Fruit fly (Drosophila melanogaster) whole organism, wandering third instar larva: ENCODE data around the gene CG33332.

Experiments used
- Abd-B ChIP-seq: fragments of >200 bp; optimal IDR thresholded peaks from 2 replicates; lab custom pipeline; 2017; ENCODE audit warnings: missing biosample characterization, missing genetic modification characterization
- CG32264 ChIP-seq: fragments of 200-800 bp; sonication (Bioruptor generic); optimal IDR thresholded peaks from 2 replicates; lab custom pipeline; 2016; ENCODE audit warnings: missing biosample characterization, missing genetic modification characterization
- CG9705 ChIP-seq: fragments of 200-800 bp; sonication (Bioruptor generic); optimal IDR thresholded peaks from 2 replicates; lab custom pipeline; 2018; ENCODE audit warnings: missing biosample characterization, mild to moderate bottlenecking, missing genetic modification characterization
- CrebA ChIP-seq: fragments of 200-800 bp; sonication (Bioruptor generic); optimal IDR thresholded peaks from 2 replicates; lab custom pipeline; 2016; ENCODE audit warnings: missing biosample characterization, mild to moderate bottlenecking, missing genetic modification characterization, borderline replicate concordance
- Dfd ChIP-seq: fragments of >200 bp; optimal IDR thresholded peaks from 2 replicates; lab custom pipeline; 2017; ENCODE audit warnings: missing biosample characterization, missing genetic modification characterization
- Dif ChIP-seq: fragments of 200-275, 200-300 bp; sonication (Bioruptor generic); optimal IDR thresholded peaks from 2 replicates; lab custom pipeline; 2018; ENCODE audit warnings: missing biosample characterization, missing genetic modification characterization; ENCODE audit not compliant: partially characterized antibody
- GATAd ChIP-seq: sonication (Bioruptor generic); optimal IDR thresholded peaks from 2 replicates; lab custom pipeline; 2016; ENCODE audit warnings: missing biosample characterization, missing genetic modification characterization
- HLH106 ChIP-seq: fragments of 200-800 bp; optimal IDR thresholded peaks from 3 replicates; lab custom pipeline; 2019; ENCODE audit warnings: missing biosample characterization, mild to moderate bottlenecking, missing genetic modification characterization, moderate library complexity
- Hnf4 ChIP-seq: fragments of 200-800 bp; sonication (Bioruptor generic); optimal IDR thresholded peaks from 2 replicates; lab custom pipeline; 2016; ENCODE audit warnings: missing biosample characterization, mild to moderate bottlenecking, missing genetic modification characterization
- Hr78 ChIP-seq: fragments of >200 bp; optimal IDR thresholded peaks from 2 replicates; lab custom pipeline; 2017; ENCODE audit warnings: missing biosample characterization, missing genetic modification characterization
- Hr83 ChIP-seq: fragments of 200-300 bp; sonication (Bioruptor generic); optimal IDR thresholded peaks from 2 replicates; lab custom pipeline; 2016; ENCODE audit warnings: missing biosample characterization, mild to moderate bottlenecking, missing genetic modification characterization, moderate library complexity; ENCODE audit not compliant: poor library complexity, severe bottlenecking
- Jra ChIP-seq: sonication (Bioruptor generic); optimal IDR thresholded peaks from 2 replicates; lab custom pipeline; 2016; ENCODE audit warnings: missing biosample characterization, missing genetic modification characterization
- Mio ChIP-seq: sonication (Bioruptor generic); optimal IDR thresholded peaks from 2 replicates; lab custom pipeline; 2016; ENCODE audit warnings: missing biosample characterization, missing genetic modification characterization
- Myc ChIP-seq: fragments of >200 bp; optimal IDR thresholded peaks from 2 replicates; lab custom pipeline; 2017
- OdsH ChIP-seq: fragments of 200-800 bp; sonication (Bioruptor generic); optimal IDR thresholded peaks from 2 replicates; lab custom pipeline; 2016; ENCODE audit warnings: missing biosample characterization, mild to moderate bottlenecking, missing genetic modification characterization
- Rel ChIP-seq, 2 experiments: fragments of 200-800 bp; sonication (Bioruptor generic) in 1 of 2; optimal IDR thresholded peaks; 2 replicates in 1 of 2; 3 replicates in 1 of 2; lab custom pipeline; 2016 to 2019; ENCODE audit warnings: mild to moderate bottlenecking in 2 of 2, missing biosample characterization in 2 of 2, missing genetic modification characterization in 2 of 2, moderate library complexity in 1 of 2
- Sp1 ChIP-seq: fragments of 200-800 bp; sonication (Bioruptor generic); optimal IDR thresholded peaks from 3 replicates; lab custom pipeline; 2019; ENCODE audit warnings: missing biosample characterization, mild to moderate bottlenecking, missing genetic modification characterization, moderate library complexity
- Vsx2 ChIP-seq: fragments of 200-300, 225-300 bp; sonication (Bioruptor generic); optimal IDR thresholded peaks from 2 replicates; lab custom pipeline; 2018; ENCODE audit warnings: missing biosample characterization, missing genetic modification characterization; ENCODE audit not compliant: partially characterized antibody
- br ChIP-seq: fragments of 200-800 bp; sonication (Bioruptor generic); optimal IDR thresholded peaks from 2 replicates; lab custom pipeline; 2016; ENCODE audit warnings: missing biosample characterization, missing genetic modification characterization
- brk ChIP-seq: fragments of 200-800 bp; sonication (Bioruptor generic); optimal IDR thresholded peaks from 2 replicates; lab custom pipeline; 2016; ENCODE audit warnings: missing biosample characterization, mild to moderate bottlenecking, missing genetic modification characterization
- dl ChIP-seq, 2 experiments: fragments of 175-275, 200-275 bp in 1 of 2; fragments of 200-275 bp in 1 of 2; sonication (Bioruptor generic); optimal IDR thresholded peaks; lab custom pipeline; 2018; ENCODE audit warnings: mild to moderate bottlenecking in 2 of 2, missing biosample characterization in 2 of 2, missing genetic modification characterization in 2 of 2, moderate library complexity in 2 of 2; ENCODE audit not compliant: partially characterized antibody in 2 of 2, insufficient read depth in 1 of 2
- dmrt93B ChIP-seq: fragments of 200-800 bp; sonication (Bioruptor generic); optimal IDR thresholded peaks from 2 replicates; lab custom pipeline; 2018; ENCODE audit warnings: missing biosample characterization, mild to moderate bottlenecking, missing genetic modification characterization
- dsf ChIP-seq: sonication (Bioruptor generic); optimal IDR thresholded peaks from 2 replicates; lab custom pipeline; 2016; ENCODE audit warnings: missing biosample characterization, missing genetic modification characterization, borderline replicate concordance
- ey ChIP-seq: fragments of 200-800 bp; sonication (Bioruptor generic); optimal IDR thresholded peaks from 2 replicates; lab custom pipeline; 2016; ENCODE audit warnings: missing biosample characterization, missing genetic modification characterization
- foxo ChIP-seq, 2 experiments: fragments of 200-800 bp; sonication (Bioruptor generic); optimal IDR thresholded peaks; 2 replicates in 1 of 2; 3 replicates in 1 of 2; lab custom pipeline; 2016 to 2017; ENCODE audit warnings: missing biosample characterization in 2 of 2, missing genetic modification characterization in 2 of 2
- fru ChIP-seq: fragments of 200-800 bp; sonication (Bioruptor generic); optimal IDR thresholded peaks from 3 replicates; lab custom pipeline; 2016; ENCODE audit warnings: missing biosample characterization, mild to moderate bottlenecking, missing genetic modification characterization
- h ChIP-seq: fragments of 200-800 bp; sonication (Bioruptor generic); optimal IDR thresholded peaks from 3 replicates; lab custom pipeline; 2016; ENCODE audit warnings: missing biosample characterization, mild to moderate bottlenecking, missing genetic modification characterization
- jim ChIP-seq: fragments of 175-275, 200-325 bp; sonication (Bioruptor generic); optimal IDR thresholded peaks from 2 replicates; lab custom pipeline; 2016; ENCODE audit warnings: missing biosample characterization, mild to moderate bottlenecking, missing genetic modification characterization
- lola ChIP-seq: fragments of >200 bp; optimal IDR thresholded peaks from 2 replicates; lab custom pipeline; 2017; ENCODE audit warnings: missing biosample characterization, missing genetic modification characterization
- psq ChIP-seq: fragments of 200-800 bp; sonication (Bioruptor generic); optimal IDR thresholded peaks from 3 replicates; lab custom pipeline; 2017; ENCODE audit warnings: missing biosample characterization, mild to moderate bottlenecking, missing genetic modification characterization, moderate library complexity
- rgr ChIP-seq: fragments of 200-800 bp; sonication (Bioruptor generic); optimal IDR thresholded peaks from 3 replicates; lab custom pipeline; 2016; ENCODE audit warnings: missing biosample characterization, mild to moderate bottlenecking, missing genetic modification characterization
- sage ChIP-seq: fragments of 200-800 bp; sonication (Bioruptor generic); optimal IDR thresholded peaks from 2 replicates; lab custom pipeline; 2016; ENCODE audit warnings: missing biosample characterization, mild to moderate bottlenecking, missing genetic modification characterization
- sv ChIP-seq: fragments of 200-800 bp; sonication (Bioruptor generic); optimal IDR thresholded peaks from 3 replicates; lab custom pipeline; 2016; ENCODE audit warnings: missing biosample characterization, missing genetic modification characterization
- tai ChIP-seq: sonication (Bioruptor generic); optimal IDR thresholded peaks from 2 replicates; lab custom pipeline; 2016; ENCODE audit warnings: missing biosample characterization, missing genetic modification characterization
- usp ChIP-seq: fragments of >200 bp; optimal IDR thresholded peaks from 2 replicates; lab custom pipeline; 2017; ENCODE audit warnings: missing biosample characterization, missing genetic modification characterization

The CG33332 gene

dm6 chr3R:14886011-14886534, at the start of gene CG33332, which contains the start of the genes Rrp6 and CG33331:
TSS of gene CG33332 (plus strand) at chr3R:14886456.
TSS of gene Rrp6 (minus strand) at chr3R:14886246.
TSS of gene CG33331 (plus strand) at chr3R:14886456.
- TF ChIP-seq GATAd (GFP tag; lab: Kevin White, UChicago) (peak; percentile 20), sage (GFP tag; lab: Kevin White, UChicago) (no peak), Abd-B (GFP tag; lab: Kevin White, UChicago) (no peak), CG32264 (no peak), Myc (lab: Kevin White, UChicago) (peak; percentile 79), h (GFP tag; lab: Kevin White, UChicago) (peak; percentile 77), Jra (GFP tag; lab: Kevin White, UChicago) (no peak), usp (GFP tag; lab: Kevin White, UChicago) (no peak), Mio (GFP tag; lab: Kevin White, UChicago) (no peak), dsf (GFP tag; lab: Kevin White, UChicago) (no peak), Hr78 (GFP tag; lab: Kevin White, UChicago) (no peak), Dif (GFP tag; lab: Kevin White, UChicago) (no peak), foxo (GFP tag; optimal IDR thresholded peaks at IDR 0.05; lab: Kevin White, UChicago) (peak in 1 of 2 experiments; percentile 86), Vsx2 (no peak), HLH106 (peak; percentile 79), OdsH (GFP tag; lab: Kevin White, UChicago) (peak; percentile 70), CG9705 (GFP tag; lab: Kevin White, UChicago) (peak; percentile 52), dl (GFP tag; optimal IDR thresholded peaks at IDR 0.05; lab: Kevin White, UChicago; ENCODE audit: insufficient read depth in 1 of 2, partially characterized antibody in 2 of 2) (no peak), jim (GFP tag; lab: Kevin White, UChicago) (no peak), Hr83 (peak; percentile 86), Sp1 (GFP tag; lab: Kevin White, UChicago) (peak; percentile 71), lola (GFP tag; lab: Kevin White, UChicago) (no peak), psq (GFP tag; lab: Kevin White, UChicago) (peak; percentile 72), ey (GFP tag; lab: Kevin White, UChicago) (peak; percentile 66), tai (GFP tag; lab: Kevin White, UChicago) (no peak), rgr (GFP tag; lab: Kevin White, UChicago) (peak; percentile 85), Rel (GFP tag; optimal IDR thresholded peaks at IDR 0.05; lab: Kevin White, UChicago) (no peak), Rel (tag; optimal IDR thresholded peaks at IDR 0.05; lab: Kevin White, UChicago) (no peak), sv (GFP tag; lab: Kevin White, UChicago) (peak; percentile 62), dmrt93B (GFP tag; lab: Kevin White, UChicago) (no peak), brk (GFP tag; lab: Kevin White, UChicago) (no peak), Dfd (no peak), CrebA (GFP tag; lab: Kevin White, UChicago) (no peak), Hnf4 (GFP tag; lab: Kevin White, UChicago) (no peak)

- TF ChIP-seq Hnf4 (GFP tag; lab: Kevin White, UChicago) (no peak), lola (GFP tag; lab: Kevin White, UChicago) (no peak), OdsH (GFP tag; lab: Kevin White, UChicago) (no peak), foxo (GFP tag; optimal IDR thresholded peaks at IDR 0.05; lab: Kevin White, UChicago) (no peak), Dfd (no peak), sv (GFP tag; lab: Kevin White, UChicago) (no peak), tai (GFP tag; lab: Kevin White, UChicago) (no peak), Hr83 (no peak), fru (GFP tag; lab: Kevin White, UChicago) (no peak), Myc (lab: Kevin White, UChicago) (no peak), h (GFP tag; lab: Kevin White, UChicago) (no peak), CrebA (GFP tag; lab: Kevin White, UChicago) (no peak), br (GFP tag; lab: Kevin White, UChicago) (no peak), Jra (GFP tag; lab: Kevin White, UChicago) (no peak)
- TF ChIP-seq, all 38 proteins: peak for 0
These were observed 41.5 kb upstream of the CG33332 start, which contains the start of gene CG3610 for dm6 chr3R:14844743-14845142. TSS of gene CG3610 (plus strand) at chr3R:14845043.
